Fruit fly (Drosophila melanogaster): ENCODE data around the gene jp.

DNA sequence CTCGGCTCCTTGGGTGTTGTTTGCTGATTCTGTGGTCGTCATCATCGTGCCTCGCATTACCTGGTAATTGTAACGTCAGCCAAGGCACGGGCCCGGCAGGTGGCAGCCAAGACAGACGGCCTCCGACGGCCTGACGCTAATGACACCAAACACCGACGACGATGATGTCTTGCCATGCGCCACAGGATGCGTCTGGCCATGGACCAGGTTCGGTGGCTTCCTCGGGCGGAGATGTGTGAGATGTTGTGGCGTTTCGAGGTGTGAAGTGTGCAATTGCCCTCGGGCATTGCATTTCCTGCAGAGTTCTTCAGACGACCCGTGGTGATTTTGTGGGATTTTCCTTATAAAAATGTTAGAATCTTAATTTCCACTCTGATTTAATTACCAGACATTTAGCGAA is 35.6 kb upstream of the jp start:
- no peak for TF ChIP-seq kay (GFP tag; ENCODE audit: borderline replicate concordance)
- no peak for TF ChIP-seq ovo (GFP tag; optimal IDR thresholded peaks at IDR 0.05)
- no peak for TF ChIP-seq Clk (GFP tag; optimal IDR thresholded peaks at IDR 0.05)
- TF ChIP-seq CG12768 (GFP tag; optimal IDR thresholded peaks at IDR 0.05): no peak
- no peak for TF ChIP-seq tj (GFP tag; optimal IDR thresholded peaks at IDR 0.05)
- no peak for TF ChIP-seq Crg-1 (GFP tag; optimal IDR thresholded peaks at IDR 0.05)
